Worm (Caenorhabditis elegans) whole organism, mixed stage, embryonic: Measurements from ENCODE around the gene C18D4.4.

ENCODE experiments used
- M03D4.4 ChIP-seq: sonication (generic microtip); optimal IDR thresholded peaks from 2 replicates; lab custom pipeline; 2017; ENCODE audit warnings: mild to moderate bottlenecking, missing genetic modification characterization, missing compliant biosample characterization
- bed-3 ChIP-seq: fragments of 200-800 bp; sonication (Bioruptor generic); optimal IDR thresholded peaks from 3 replicates; lab custom pipeline; 2018; ENCODE audit warnings: mild to moderate bottlenecking, missing genetic modification characterization, moderate library complexity, missing compliant biosample characterization
- blmp-1 ChIP-seq: fragments of 150-350 bp; optimal IDR thresholded peaks from 2 replicates; lab custom pipeline; 2014; ENCODE audit warnings: missing biosample characterization, missing genetic modification characterization
- ceh-39 ChIP-seq: fragments of 150-350 bp; optimal IDR thresholded peaks from 2 replicates; lab custom pipeline; 2014; ENCODE audit warnings: missing biosample characterization, missing genetic modification characterization
- ceh-43 ChIP-seq: fragments of 200-800 bp; sonication (Bioruptor generic); optimal IDR thresholded peaks from 2 replicates; lab custom pipeline; 2018; ENCODE audit warnings: mild to moderate bottlenecking, missing genetic modification characterization, moderate library complexity, missing compliant biosample characterization
- ceh-83 ChIP-seq: fragments of 200-800 bp; sonication (Bioruptor generic); optimal IDR thresholded peaks from 2 replicates; lab custom pipeline; 2018; ENCODE audit warnings: mild to moderate bottlenecking, missing genetic modification characterization, missing compliant biosample characterization
- ces-1 ChIP-seq: fragments of 150-350 bp; optimal IDR thresholded peaks from 2 replicates; lab custom pipeline; 2014; ENCODE audit warnings: missing biosample characterization, missing genetic modification reagents, missing genetic modification characterization
- cnd-1 ChIP-seq: fragments of 200-800 bp; sonication (Bioruptor generic); optimal IDR thresholded peaks from 2 replicates; lab custom pipeline; 2018; ENCODE audit warnings: mild to moderate bottlenecking, missing genetic modification characterization, missing compliant biosample characterization
- drap-1 ChIP-seq: fragments of 200-800 bp; sonication (Bioruptor generic); optimal IDR thresholded peaks from 3 replicates; lab custom pipeline; 2018; ENCODE audit warnings: mild to moderate bottlenecking, missing genetic modification characterization, missing compliant biosample characterization
- elt-1 ChIP-seq: sonication (generic microtip); optimal IDR thresholded peaks from 2 replicates; lab custom pipeline; 2017; ENCODE audit warnings: missing genetic modification characterization, mild to moderate bottlenecking, missing compliant biosample characterization, antibody characterized with exemption, moderate library complexity, borderline replicate concordance; ENCODE audit not compliant: insufficient read depth
- elt-3 ChIP-seq: fragments of 150-350 bp; optimal IDR thresholded peaks from 2 replicates; lab custom pipeline; 2014; ENCODE audit warnings: missing biosample characterization, missing genetic modification characterization
- flh-1 ChIP-seq: fragments of 200-800 bp; sonication (Bioruptor generic); optimal IDR thresholded peaks from 2 replicates; lab custom pipeline; 2018; ENCODE audit warnings: mild to moderate bottlenecking, missing genetic modification characterization, moderate library complexity, missing compliant biosample characterization
- ham-2 ChIP-seq: fragments of 200-800 bp; sonication (Bioruptor generic); optimal IDR thresholded peaks from 2 replicates; lab custom pipeline; 2018; ENCODE audit warnings: mild to moderate bottlenecking, missing genetic modification characterization, missing compliant biosample characterization
- lin-13 ChIP-seq: fragments of 150-350 bp; optimal IDR thresholded peaks from 2 replicates; lab custom pipeline; 2014; ENCODE audit warnings: missing biosample characterization, missing genetic modification characterization
- lin-32 ChIP-seq: fragments of 200-800 bp; sonication (Bioruptor generic); optimal IDR thresholded peaks from 2 replicates; lab custom pipeline; 2018; ENCODE audit warnings: mild to moderate bottlenecking, missing genetic modification characterization, missing compliant biosample characterization
- lsy-2 ChIP-seq: fragments of 150-350 bp; optimal IDR thresholded peaks from 2 replicates; lab custom pipeline; 2014; ENCODE audit warnings: missing biosample characterization, missing genetic modification characterization
- mab-5 ChIP-seq: fragments of 150-350 bp; optimal IDR thresholded peaks from 2 replicates; lab custom pipeline; 2014; ENCODE audit warnings: missing biosample characterization, missing genetic modification characterization
- mep-1 ChIP-seq: fragments of 150-350 bp; optimal IDR thresholded peaks from 2 replicates; lab custom pipeline; 2017; ENCODE audit warnings: missing biosample characterization, missing genetic modification reagents, missing genetic modification characterization, inconsistent platforms
- mls-2 ChIP-seq: sonication (generic microtip); optimal IDR thresholded peaks from 2 replicates; lab custom pipeline; 2016; ENCODE audit warnings: mild to moderate bottlenecking, missing genetic modification characterization, moderate library complexity, missing compliant biosample characterization
- nhr-12 ChIP-seq: fragments of 150-350 bp; optimal IDR thresholded peaks from 2 replicates; lab custom pipeline; 2014; ENCODE audit warnings: missing biosample characterization, missing genetic modification characterization
- nhr-2 ChIP-seq: fragments of 150-350 bp; optimal IDR thresholded peaks from 2 replicates; lab custom pipeline; 2014; ENCODE audit warnings: missing biosample characterization, missing genetic modification characterization
- nhr-237 ChIP-seq: fragments of 150-350 bp; optimal IDR thresholded peaks from 2 replicates; lab custom pipeline; 2014; ENCODE audit warnings: missing biosample characterization, missing genetic modification characterization
- nhr-28 ChIP-seq: fragments of 150-350 bp; optimal IDR thresholded peaks from 2 replicates; lab custom pipeline; 2014; ENCODE audit warnings: missing biosample characterization, missing genetic modification characterization
- nhr-76 ChIP-seq: sonication (generic microtip); optimal IDR thresholded peaks from 2 replicates; lab custom pipeline; 2017; ENCODE audit warnings: missing biosample characterization, missing genetic modification characterization
- pha-4 ChIP-seq: fragments of 150-350 bp; optimal IDR thresholded peaks from 2 replicates; lab custom pipeline; 2018; ENCODE audit warnings: missing biosample characterization, missing genetic modification reagents, missing genetic modification characterization
- sem-2 ChIP-seq: fragments of 200-800 bp; sonication (Bioruptor generic); optimal IDR thresholded peaks from 2 replicates; lab custom pipeline; 2018; ENCODE audit warnings: mild to moderate bottlenecking, missing genetic modification characterization, missing compliant biosample characterization
- snpc-4 ChIP-seq: fragments of 150-350 bp; optimal IDR thresholded peaks from 2 replicates; lab custom pipeline; 2014; ENCODE audit warnings: missing biosample characterization, missing genetic modification characterization
- sptf-1 ChIP-seq: sonication (generic microtip); optimal IDR thresholded peaks from 2 replicates; lab custom pipeline; 2017; ENCODE audit warnings: mild to moderate bottlenecking, missing genetic modification characterization, moderate library complexity, missing compliant biosample characterization
- tbx-8 ChIP-seq: fragments of 200-800 bp; sonication (Bioruptor generic); optimal IDR thresholded peaks from 2 replicates; lab custom pipeline; 2018; ENCODE audit warnings: mild to moderate bottlenecking, missing genetic modification characterization, moderate library complexity, missing compliant biosample characterization
- unc-120 ChIP-seq: sonication (generic microtip); optimal IDR thresholded peaks from 2 replicates; lab custom pipeline; 2017; ENCODE audit warnings: missing genetic modification characterization, missing compliant biosample characterization; ENCODE audit not compliant: poor library complexity, severe bottlenecking
- unc-39 ChIP-seq: fragments of 150-350 bp; optimal IDR thresholded peaks from 2 replicates; lab custom pipeline; 2014; ENCODE audit warnings: missing biosample characterization, missing genetic modification characterization
- unc-62 ChIP-seq: fragments of 150-350 bp; optimal IDR thresholded peaks from 2 replicates; lab custom pipeline; 2014; ENCODE audit warnings: missing biosample characterization, missing genetic modification reagents, missing genetic modification characterization
- zip-8 ChIP-seq: fragments of 150-350 bp; optimal IDR thresholded peaks from 2 replicates; lab custom pipeline; 2014; ENCODE audit warnings: missing biosample characterization, missing genetic modification characterization
- ztf-11 ChIP-seq: fragments of 150-350 bp; optimal IDR thresholded peaks from 2 replicates; lab custom pipeline; 2014; ENCODE audit warnings: missing biosample characterization, missing genetic modification characterization

The C18D4.4 gene

DNA sequence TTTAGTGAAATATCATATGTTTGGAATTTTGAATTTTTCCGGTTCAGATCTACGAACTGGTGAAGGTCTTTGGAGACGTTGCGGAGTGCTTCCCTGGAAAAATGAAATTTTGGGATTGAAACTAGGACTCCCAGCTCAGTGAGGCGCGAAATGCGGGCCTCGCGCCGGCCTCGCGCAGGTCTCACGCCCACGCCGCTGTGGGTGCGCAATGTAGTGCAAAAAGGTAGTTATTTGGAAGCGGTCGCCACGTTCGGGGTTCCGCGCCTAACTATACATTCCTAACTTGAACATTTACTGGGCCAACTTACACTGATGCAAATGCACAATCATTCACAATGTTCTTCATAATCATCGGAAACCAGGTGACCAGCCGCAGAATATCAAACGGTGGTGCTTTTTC, 31.3 kb downstream of the C18D4.4 start:
- TF ChIP-seq flh-1 (no peak), unc-120 (tag; lab: Kevin White, UChicago) (no peak), elt-3 (tag; lab: Kevin White, UChicago) (no peak), drap-1 (GFP tag; lab: Kevin White, UChicago) (no peak), ces-1 (GFP tag; lab: Kevin White, UChicago) (no peak), ceh-43 (GFP tag; lab: Kevin White, UChicago) (no peak), pha-4 (tag; lab: Kevin White, UChicago) (no peak), mls-2 (no peak), lsy-2 (tag; lab: Kevin White, UChicago) (no peak), nhr-12 (tag; lab: Kevin White, UChicago) (no peak), ztf-11 (tag; lab: Kevin White, UChicago) (no peak), lin-32 (no peak), nhr-28 (tag; lab: Kevin White, UChicago) (no peak), tbx-8 (no peak)

DNA sequence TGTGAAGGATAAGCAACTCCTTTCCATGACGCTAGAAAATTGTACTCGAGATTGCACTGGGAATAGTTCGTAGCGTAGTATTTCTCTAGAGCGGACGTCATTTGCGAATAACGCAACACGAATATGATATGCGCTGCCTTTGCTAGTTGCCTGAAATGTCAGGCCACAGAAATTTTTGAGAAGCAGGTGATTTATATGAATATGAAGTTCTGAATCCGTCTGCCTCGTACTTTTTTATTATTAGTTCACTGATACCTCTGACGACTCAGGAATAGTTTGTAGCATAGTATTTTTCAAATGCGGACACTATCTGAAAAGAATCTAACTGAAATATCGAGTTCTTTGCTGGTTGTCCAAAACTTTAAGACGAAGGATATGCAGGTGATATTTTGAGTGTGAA, 35.2 kb downstream of the C18D4.4 start, which contains the start of gene srh-118:
Gene srh-118, minus strand, starts transcription at position 101 of the 400 bp plus-strand sequence.
- no peak for TF ChIP-seq ces-1 (GFP tag; lab: Kevin White, UChicago)
- no peak for TF ChIP-seq nhr-28 (tag; lab: Kevin White, UChicago)
- TF ChIP-seq sptf-1 (tag; lab: Kevin White, UChicago) = no peak
- no peak for TF ChIP-seq M03D4.4 (tag; lab: Kevin White, UChicago)
- TF ChIP-seq unc-120 (tag; lab: Kevin White, UChicago) = no peak
- TF ChIP-seq flh-1 = no peak
- TF ChIP-seq nhr-237 (tag; lab: Kevin White, UChicago) = no peak
- no peak for TF ChIP-seq elt-1
- TF ChIP-seq ceh-39 (tag; lab: Kevin White, UChicago) = no peak
- TF ChIP-seq blmp-1 (tag; lab: Kevin White, UChicago) = no peak
- TF ChIP-seq bed-3 (GFP tag; lab: Kevin White, UChicago) = no peak
- no peak for TF ChIP-seq cnd-1 (tag; lab: Kevin White, UChicago)
- no peak for TF ChIP-seq mep-1
- no peak for TF ChIP-seq lin-32
- TF ChIP-seq tbx-8 = no peak

ce11 chrV:17493732-17494131, 37.6 kb downstream of the C18D4.4 start, which contains the start of gene fbxa-102:
fbxa-102 (minus strand) TSS chrV:17493832.
- TF ChIP-seq lsy-2 (tag; lab: Kevin White, UChicago) (no peak), unc-62 (no peak), flh-1 (no peak), nhr-12 (tag; lab: Kevin White, UChicago) (no peak), nhr-76 (no peak), mab-5 (tag; lab: Kevin White, UChicago) (no peak), snpc-4 (tag; lab: Kevin White, UChicago) (no peak), ztf-11 (tag; lab: Kevin White, UChicago) (no peak)

DNA sequence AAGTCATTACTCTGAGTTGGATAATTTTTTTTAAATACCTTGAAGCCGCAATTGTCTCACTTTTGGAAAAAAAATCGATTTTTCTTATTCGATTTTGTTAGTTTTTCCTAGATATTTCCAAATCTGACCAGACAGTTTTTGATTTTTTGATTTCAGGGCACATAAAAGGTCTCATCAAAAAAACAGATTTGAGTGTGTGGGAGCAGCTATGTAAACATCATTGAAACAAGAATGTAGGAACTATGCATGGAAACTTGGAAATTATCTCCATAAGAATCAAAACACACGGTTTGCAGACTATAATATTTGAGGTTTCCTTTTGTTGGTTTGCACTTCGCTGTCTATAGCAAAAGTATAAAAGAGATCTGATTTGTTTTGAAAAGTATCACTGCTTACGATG, 45.3 kb downstream of the C18D4.4 start, which contains the start of gene scl-24:
Gene scl-24, plus strand, starts transcription at position 301 of the 400 bp plus-strand sequence.
- TF ChIP-seq ceh-83 = no peak
- TF ChIP-seq sem-2 (GFP tag; lab: Kevin White, UChicago) = no peak
- TF ChIP-seq elt-1 = no peak
- TF ChIP-seq nhr-76 = no peak
- TF ChIP-seq mls-2 = no peak
- TF ChIP-seq ham-2 (GFP tag; lab: Kevin White, UChicago) = no peak
- TF ChIP-seq lin-13 (tag; lab: Kevin White, UChicago) = no peak
- TF ChIP-seq lin-32 = no peak
- TF ChIP-seq mep-1 = no peak
- TF ChIP-seq nhr-28 (tag; lab: Kevin White, UChicago) = no peak
- TF ChIP-seq nhr-12 (tag; lab: Kevin White, UChicago) = no peak
- TF ChIP-seq tbx-8 = no peak
- TF ChIP-seq nhr-237 (tag; lab: Kevin White, UChicago) = no peak

DNA sequence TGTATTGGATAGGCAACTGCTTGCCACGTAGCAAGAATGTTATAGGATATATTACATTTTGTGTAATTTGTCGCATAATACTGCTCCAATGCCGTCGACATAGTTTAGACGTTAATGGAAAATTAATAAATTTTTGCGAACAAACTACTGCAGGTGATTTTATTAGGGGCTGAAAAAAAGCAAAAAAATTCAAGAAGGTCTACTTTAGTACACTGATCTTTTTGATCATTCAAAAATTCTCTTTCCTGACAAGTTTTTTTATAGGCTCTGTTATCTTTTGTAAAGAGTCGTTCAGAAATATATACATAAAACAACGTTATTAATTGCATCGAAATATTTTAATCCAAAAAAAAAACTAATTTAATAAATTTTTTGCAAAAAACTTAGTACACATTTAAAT, 46.2 kb downstream of the C18D4.4 start, which contains the start of gene srh-111:
Gene srh-111, minus strand, starts transcription at position 101 of the 400 bp plus-strand sequence.
- TF ChIP-seq zip-8 (tag; lab: Kevin White, UChicago) (no peak), nhr-76 (no peak), nhr-12 (tag; lab: Kevin White, UChicago) (no peak), drap-1 (GFP tag; lab: Kevin White, UChicago) (no peak), lsy-2 (tag; lab: Kevin White, UChicago) (no peak), unc-39 (tag; lab: Kevin White, UChicago) (no peak), lin-13 (tag; lab: Kevin White, UChicago) (no peak), nhr-2 (tag; lab: Kevin White, UChicago) (no peak), M03D4.4 (tag; lab: Kevin White, UChicago) (no peak), ceh-43 (GFP tag; lab: Kevin White, UChicago) (no peak), blmp-1 (tag; lab: Kevin White, UChicago) (no peak), sptf-1 (tag; lab: Kevin White, UChicago) (no peak), ces-1 (GFP tag; lab: Kevin White, UChicago) (no peak)
